Fruit fly (Drosophila melanogaster): ENCODE results near the gene Cpr78Cc.

dm6 chr3L:21252525-21252924 is 47.9 kb upstream of the Cpr78Cc start:
- no peak for TF ChIP-seq Eip74EF (GFP tag; optimal IDR thresholded peaks at IDR 0.05)
- TF ChIP-seq CG17912 (GFP tag; optimal IDR thresholded peaks at IDR 0.05), result no peak
- TF ChIP-seq Blimp-1 (GFP tag; optimal IDR thresholded peaks at IDR 0.05), result no peak
- TF ChIP-seq dati (GFP tag; IDR thresholded peaks at IDR 0.05), result no peak
- no peak for TF ChIP-seq CG3726 (GFP tag; IDR thresholded peaks at IDR 0.05)
- TF ChIP-seq CHES-1-like (GFP tag; optimal IDR thresholded peaks at IDR 0.05), result no peak
- no peak for TF ChIP-seq Hr78 (GFP tag; optimal IDR thresholded peaks at IDR 0.05)
- TF ChIP-seq Aef1 (GFP tag; IDR thresholded peaks at IDR 0.05), result no peak
- no peak for TF ChIP-seq vfl (GFP tag; optimal IDR thresholded peaks at IDR 0.05)
